Fruit fly (Drosophila melanogaster): ENCODE data around the gene MED30.
A peak's percentile ranks its signal among the peaks of the same experiment; 100 is the strongest.

MED30 gene

dm6 chr3L:622357-622834, 31.5 kb downstream of the MED30 start (continued):
- TF ChIP-seq Dbx (GFP tag; IDR thresholded peaks at IDR 0.05) (no peak), CG6175 (GFP tag; IDR thresholded peaks at IDR 0.05) (no peak), seq (GFP tag; IDR thresholded peaks at IDR 0.05) (no peak), jumu (GFP tag; optimal IDR thresholded peaks at IDR 0.05) (no peak), CG6854 (GFP tag; optimal IDR thresholded peaks at IDR 0.05) (no peak), CG8388 (GFP tag; optimal IDR thresholded peaks at IDR 0.05) (peak; percentile 71), CG30403 (GFP tag; optimal IDR thresholded peaks at IDR 0.05) (peak; percentile 52), CG2199 (GFP tag; IDR thresholded peaks at IDR 0.05) (0 out of 3 replicates have a peak, but pooled peaks have one; percentile 51), Lhr (GFP tag; optimal IDR thresholded peaks at IDR 0.05) (peak; percentile 17), hth (optimal IDR thresholded peaks at IDR 0.05) (no peak), nerfin-2 (GFP tag; IDR thresholded peaks at IDR 0.05; ENCODE audit: partially characterized antibody) (no peak), CG11093 (GFP tag; IDR thresholded peaks at IDR 0.05) (no peak), CG7372 (GFP tag; IDR thresholded peaks at IDR 0.05) (no peak), kay (GFP tag; optimal IDR thresholded peaks at IDR 0.05) (peak; percentile 13), so (GFP tag; IDR thresholded peaks at IDR 0.05) (no peak), mam (GFP tag; optimal IDR thresholded peaks at IDR 0.05) (no peak), pan (optimal IDR thresholded peaks at IDR 0.05) (no peak), pan (GFP tag; optimal IDR thresholded peaks at IDR 0.05 in 1 of 2, IDR thresholded peaks at IDR 0.05 in 1 of 2) (no peak), Rx (GFP tag; IDR thresholded peaks at IDR 0.05) (no peak), CG8359 (GFP tag; optimal IDR thresholded peaks at IDR 0.05; ENCODE audit: borderline replicate concordance) (peak; percentile 37), stc (GFP tag; IDR thresholded peaks at IDR 0.05) (no peak), HHEX (GFP tag; optimal IDR thresholded peaks at IDR 0.05) (no peak), CG7745 (tag; optimal IDR thresholded peaks at IDR 0.05) (peak; percentile 33), CG7271 (tag; optimal IDR thresholded peaks at IDR 0.05) (peak; percentile 24), CG12391 (tag; optimal IDR thresholded peaks at IDR 0.05) (peak; percentile 76), CG4730 (GFP tag; IDR thresholded peaks at IDR 0.05) (no peak), Nf-YA (GFP tag; IDR thresholded peaks at IDR 0.05) (no peak), CG17385 (GFP tag; optimal IDR thresholded peaks at IDR 0.05) (no peak), Sry-β (GFP tag; optimal IDR thresholded peaks at IDR 0.05) (no peak), CG4424 (GFP tag; optimal IDR thresholded peaks at IDR 0.05) (peak; percentile 60), cad (GFP tag; optimal IDR thresholded peaks at IDR 0.05) (no peak), org-1 (GFP tag; optimal IDR thresholded peaks at IDR 0.05) (no peak), CG11085 (GFP tag; IDR thresholded peaks at IDR 0.05) (no peak), Nf-YC (tag; optimal IDR thresholded peaks at IDR 0.05) (no peak), CG1792 (GFP tag; optimal IDR thresholded peaks at IDR 0.05) (no peak), CG14014 (GFP tag; IDR thresholded peaks at IDR 0.05) (no peak), sna (GFP tag; IDR thresholded peaks at IDR 0.05; ENCODE audit: partially characterized antibody) (no peak), zfh2 (GFP tag; optimal IDR thresholded peaks at IDR 0.05) (no peak), CG12155 (GFP tag; optimal IDR thresholded peaks at IDR 0.05) (no peak), CG13123 (GFP tag; optimal IDR thresholded peaks at IDR 0.05) (no peak), CG13287 (GFP tag; IDR thresholded peaks at IDR 0.05; ENCODE audit: partially characterized antibody) (no peak), Ets97D (GFP tag; optimal IDR thresholded peaks at IDR 0.05) (no peak), CG18764 (GFP tag; optimal IDR thresholded peaks at IDR 0.05) (peak; percentile 27), CG4328 (GFP tag; optimal IDR thresholded peaks at IDR 0.05) (no peak), gem (tag; optimal IDR thresholded peaks at IDR 0.05) (peak; percentile 82), CG14050 (GFP tag; IDR thresholded peaks at IDR 0.05) (no peak), Ravus (GFP tag; IDR thresholded peaks at IDR 0.05) (no peak), CG3995 (GFP tag; optimal IDR thresholded peaks at IDR 0.05) (no peak), pum (GFP tag; optimal IDR thresholded peaks at IDR 0.05) (peak; percentile 9), CG12104 (GFP tag; optimal IDR thresholded peaks at IDR 0.05) (no peak), pzg (GFP tag; optimal IDR thresholded peaks at IDR 0.05) (no peak), Adf1 (GFP tag; IDR thresholded peaks at IDR 0.05) (no peak), CG18619 (GFP tag; optimal IDR thresholded peaks at IDR 0.05) (no peak)

Data from whole organism, embryonic.